Worm (Caenorhabditis elegans) whole organism, L4/young adult: ENCODE data around the gene Y53F4B.20.

Source experiments
- W03F9.2 ChIP-seq: fragments of 150-350 bp; optimal IDR thresholded peaks from 2 replicates; lab custom pipeline; 2014; ENCODE audit warnings: missing biosample characterization, missing genetic modification characterization
- dao-5 ChIP-seq: sonication (generic microtip); optimal IDR thresholded peaks from 2 replicates; lab custom pipeline; 2016; ENCODE audit warnings: missing genotype, missing genetic modification characterization, moderate library complexity, missing compliant biosample characterization

- no peak for TF ChIP-seq W03F9.2 (tag; lab: Kevin White, UChicago)
- TF ChIP-seq dao-5 (tag; lab: Kevin White, UChicago) = no peak
These were observed 27.1 kb downstream of the Y53F4B.20 start for ce11 chrII:15111352-15111751.
